Fruit fly (Drosophila melanogaster) whole organism, wandering third instar larva: ENCODE results near the gene CG43679.

ENCODE experiments used
- Dfd ChIP-seq: fragments of >200 bp; optimal IDR thresholded peaks from 2 replicates; lab custom pipeline; 2017; ENCODE audit warnings: missing biosample characterization, missing genetic modification characterization
- Myc ChIP-seq: fragments of >200 bp; optimal IDR thresholded peaks from 2 replicates; lab custom pipeline; 2017
- OdsH ChIP-seq: fragments of 200-800 bp; sonication (Bioruptor generic); optimal IDR thresholded peaks from 2 replicates; lab custom pipeline; 2016; ENCODE audit warnings: missing biosample characterization, mild to moderate bottlenecking, missing genetic modification characterization
- fru ChIP-seq: fragments of 200-800 bp; sonication (Bioruptor generic); optimal IDR thresholded peaks from 3 replicates; lab custom pipeline; 2016; ENCODE audit warnings: missing biosample characterization, mild to moderate bottlenecking, missing genetic modification characterization
- pan ChIP-seq: fragments of >200 bp; optimal IDR thresholded peaks from 2 replicates; lab custom pipeline; 2017
- rgr ChIP-seq: fragments of 200-800 bp; sonication (Bioruptor generic); optimal IDR thresholded peaks from 3 replicates; lab custom pipeline; 2016; ENCODE audit warnings: missing biosample characterization, mild to moderate bottlenecking, missing genetic modification characterization
- usp ChIP-seq: fragments of >200 bp; optimal IDR thresholded peaks from 2 replicates; lab custom pipeline; 2017; ENCODE audit warnings: missing biosample characterization, missing genetic modification characterization

dm6 chr3L:15054035-15054434 lies 2.8 kb upstream of the CG43679 start, which contains the start of gene CG18649:
- TF ChIP-seq fru (GFP tag; lab: Kevin White, UChicago) (no peak), Dfd (no peak), Myc (lab: Kevin White, UChicago) (no peak), pan (lab: Kevin White, UChicago) (no peak), usp (GFP tag; lab: Kevin White, UChicago) (no peak), OdsH (GFP tag; lab: Kevin White, UChicago) (no peak), rgr (GFP tag; lab: Kevin White, UChicago) (no peak)
